Worm (Caenorhabditis elegans) whole organism, L1 larva: ENCODE data around the gene Y43F8B.7.

Experiments
- C16A3.4 ChIP-seq: fragments of 150-350 bp; optimal IDR thresholded peaks from 2 replicates; lab custom pipeline; 2014; ENCODE audit warnings: missing biosample characterization, missing genetic modification characterization
- aha-1 ChIP-seq: fragments of 150-350 bp; optimal IDR thresholded peaks from 2 replicates; lab custom pipeline; 2014; ENCODE audit warnings: missing biosample characterization, missing genetic modification characterization
- ceh-8 ChIP-seq: fragments of 200-800 bp; sonication (Bioruptor generic); optimal IDR thresholded peaks from 2 replicates; lab custom pipeline; 2018; ENCODE audit warnings: mild to moderate bottlenecking, missing genetic modification characterization, moderate library complexity, missing compliant biosample characterization
- dpl-1 ChIP-seq, 3 experiments: fragments of 150-350 bp in 2 of 3; sonication (generic microtip) in 1 of 3; optimal IDR thresholded peaks; 2 replicates each; lab custom pipeline; 2014 to 2017; ENCODE audit warnings: missing biosample characterization in 3 of 3, missing genetic modification characterization in 3 of 3, missing genetic modification reagents in 3 of 3
- dsc-1 ChIP-seq: sonication (generic microtip); optimal IDR thresholded peaks from 2 replicates; lab custom pipeline; 2016; ENCODE audit warnings: mild to moderate bottlenecking, missing genetic modification characterization, missing compliant biosample characterization
- efl-1 ChIP-seq, 4 experiments: fragments of 150-350 bp; optimal IDR thresholded peaks in 3 of 4; peaks in 1 of 4; 1 replicate in 1 of 4; 2 replicates in 3 of 4; lab custom pipeline; 2014; ENCODE audit warnings: missing biosample characterization in 2 of 4, missing genetic modification characterization in 2 of 4, missing genetic modification reagents in 2 of 4
- egl-13 ChIP-seq: sonication (generic microtip); optimal IDR thresholded peaks from 2 replicates; lab custom pipeline; 2016; ENCODE audit warnings: missing genotype, missing genetic modification reagents, missing genetic modification characterization, missing compliant biosample characterization
- egl-27 ChIP-seq, 2 experiments: fragments of 150-350 bp in 1 of 2; sonication (generic microtip); optimal IDR thresholded peaks; 3 replicates each; lab custom pipeline; 2017 to 2018; ENCODE audit warnings: missing biosample characterization in 2 of 2, missing genetic modification characterization in 2 of 2, missing genetic modification reagents in 2 of 2
- fkh-10 ChIP-seq: sonication (generic microtip); optimal IDR thresholded peaks from 2 replicates; lab custom pipeline; 2017; ENCODE audit warnings: missing biosample characterization, missing genetic modification reagents, missing genetic modification characterization
- fkh-8 ChIP-seq: sonication (generic microtip); optimal IDR thresholded peaks from 2 replicates; lab custom pipeline; 2016; ENCODE audit warnings: mild to moderate bottlenecking, missing genetic modification characterization, missing compliant biosample characterization
- fos-1 ChIP-seq: fragments of 150-350 bp; optimal IDR thresholded peaks from 2 replicates; lab custom pipeline; 2014; ENCODE audit warnings: missing biosample characterization, missing genetic modification characterization
- grh-1 ChIP-seq: fragments of 200-800 bp; sonication (Bioruptor generic); IDR thresholded peaks from 2 replicates; pipeline ENCODE4 v1.3.6; 2022; ENCODE audit warnings: missing genetic modification reagents, missing genetic modification characterization, missing compliant biosample characterization
- hlh-4 ChIP-seq: sonication (generic microtip); optimal IDR thresholded peaks from 2 replicates; lab custom pipeline; 2016; ENCODE audit warnings: mild to moderate bottlenecking, missing genetic modification characterization, missing compliant biosample characterization
- hpl-2 ChIP-seq: fragments of 150-350 bp; optimal IDR thresholded peaks from 2 replicates; lab custom pipeline; 2014; ENCODE audit warnings: missing biosample characterization, missing genetic modification reagents, missing genetic modification characterization
- lsy-2 ChIP-seq, 2 experiments: fragments of 150-350 bp; optimal IDR thresholded peaks; 2 replicates each; lab custom pipeline; 2014; ENCODE audit warnings: missing biosample characterization in 2 of 2, missing genetic modification characterization in 2 of 2
- mab-9 ChIP-seq: fragments of 200-800 bp; sonication (Bioruptor generic); IDR thresholded peaks from 2 replicates; pipeline ENCODE4 v1.3.6; 2022; ENCODE audit warnings: missing genetic modification reagents, missing genetic modification characterization, missing compliant biosample characterization
- mef-2 ChIP-seq: fragments of 150-350 bp; optimal IDR thresholded peaks from 2 replicates; lab custom pipeline; 2014; ENCODE audit warnings: missing biosample characterization, missing genetic modification characterization
- nhr-12 ChIP-seq: sonication (generic microtip); optimal IDR thresholded peaks from 2 replicates; lab custom pipeline; 2017; ENCODE audit warnings: missing biosample characterization, missing genetic modification characterization
- nhr-76 ChIP-seq: sonication (generic microtip); optimal IDR thresholded peaks from 2 replicates; lab custom pipeline; 2017; ENCODE audit warnings: missing biosample characterization, missing genetic modification characterization
- nhr-85 ChIP-seq: sonication (generic microtip); peaks from one replicate; lab custom pipeline; 2016; ENCODE audit warnings: missing genetic modification characterization, inconsistent platforms, missing compliant biosample characterization
- pag-3 ChIP-seq: sonication (generic microtip); optimal IDR thresholded peaks from 2 replicates; lab custom pipeline; 2017; ENCODE audit warnings: missing genetic modification characterization, mild to moderate bottlenecking, missing compliant biosample characterization, antibody characterized with exemption, borderline replicate concordance; ENCODE audit not compliant: insufficient read depth
- pax-3 ChIP-seq: fragments of 200-800 bp; sonication (Bioruptor generic); optimal IDR thresholded peaks from 2 replicates; lab custom pipeline; 2018; ENCODE audit warnings: mild to moderate bottlenecking, missing genetic modification characterization, moderate library complexity, missing compliant biosample characterization
- pqm-1 ChIP-seq: sonication (generic microtip); optimal IDR thresholded peaks from 3 replicates; lab custom pipeline; 2017; ENCODE audit warnings: missing biosample characterization, missing genetic modification characterization
- sptf-1 ChIP-seq: fragments of 150-350 bp; optimal IDR thresholded peaks from 2 replicates; lab custom pipeline; 2014; ENCODE audit warnings: missing biosample characterization, missing genetic modification characterization
- sup-37 ChIP-seq: fragments of 200-800 bp; sonication (Bioruptor generic); optimal IDR thresholded peaks from 2 replicates; lab custom pipeline; 2018; ENCODE audit warnings: mild to moderate bottlenecking, missing genetic modification characterization, missing compliant biosample characterization
- swsn-7 ChIP-seq: sonication (generic microtip); optimal IDR thresholded peaks from 2 replicates; lab custom pipeline; 2016; ENCODE audit warnings: missing genetic modification characterization, missing compliant biosample characterization
- unc-30 ChIP-seq: sonication (generic microtip); optimal IDR thresholded peaks from 2 replicates; lab custom pipeline; 2017; ENCODE audit warnings: missing biosample characterization, missing genetic modification characterization
- unc-62 ChIP-seq: fragments of 150-350 bp; optimal IDR thresholded peaks from 2 replicates; lab custom pipeline; 2014; ENCODE audit warnings: missing biosample characterization, missing genetic modification reagents, missing genetic modification characterization

Y43F8B.7 gene

ce11 chrV:19468083-19468482 is 22.5 kb upstream of the Y43F8B.7 start, which contains the start of gene Y43F8B.12:
Y43F8B.12 (plus strand) TSS chrV:19468383.
- TF ChIP-seq pqm-1 (tag; lab: Kevin White, UChicago) (no peak), sptf-1 (no peak), fkh-10 (GFP tag; lab: Kevin White, UChicago) (no peak), hpl-2 (GFP tag; lab: Kevin White, UChicago) (no peak), aha-1 (no peak), hlh-4 (tag; lab: Kevin White, UChicago) (no peak), lsy-2 (tag; optimal IDR thresholded peaks at IDR 0.05; lab: Kevin White, UChicago) (no peak), egl-27 (tag; optimal IDR thresholded peaks at IDR 0.05; lab: Kevin White, UChicago) (no peak)

- TF ChIP-seq nhr-85 (peak; percentile 38), pqm-1 (tag; lab: Kevin White, UChicago) (no peak), grh-1 (no peak), aha-1 (no peak), fos-1 (tag; lab: Kevin White, UChicago) (no peak), dsc-1 (tag; lab: Kevin White, UChicago) (peak; percentile 48), fkh-8 (tag; lab: Kevin White, UChicago) (no peak)
Measured at ce11 chrV:19470385-19470784, 20.2 kb upstream of the Y43F8B.7 start, which contains the start of gene Y43F8B.11. Y43F8B.11 (plus strand) TSS chrV:19470685.

- no peak for TF ChIP-seq ceh-8 (GFP tag; lab: Kevin White, UChicago)
- TF ChIP-seq egl-13 (tag; lab: Kevin White, UChicago) = no peak
- TF ChIP-seq pax-3 = no peak
- no peak for TF ChIP-seq efl-1 (optimal IDR thresholded peaks at IDR 0.05; lab: Kevin White, UChicago)
- TF ChIP-seq efl-1 (GFP tag; optimal IDR thresholded peaks at IDR 0.05 in 1 of 2; lab: Kevin White, UChicago) = peak in 1 of 2 experiments; percentile 44
Measured at ce11 chrV:19473842-19474514, 16.6 kb upstream of the Y43F8B.7 start, which contains the start of gene Y43F8B.10. Y43F8B.10 (plus strand) TSS chrV:19474464.

ce11 chrV:19477302-19477701 is 13.3 kb upstream of the Y43F8B.7 start:
- TF ChIP-seq efl-1 (optimal IDR thresholded peaks at IDR 0.05; lab: Kevin White, UChicago) = peak; percentile 25 to 39
- peak; percentile 51 to 85 for TF ChIP-seq efl-1 (GFP tag; optimal IDR thresholded peaks at IDR 0.05 in 1 of 2; lab: Kevin White, UChicago)
- no peak for TF ChIP-seq pag-3
- TF ChIP-seq sup-37 (GFP tag; lab: Kevin White, UChicago) = no peak
- TF ChIP-seq grh-1 = no peak
- TF ChIP-seq dpl-1 (GFP tag; optimal IDR thresholded peaks at IDR 0.05; lab: Kevin White, UChicago) = peak in 2 of 3 experiments; percentile 5 to 24
- TF ChIP-seq swsn-7 (tag; lab: Kevin White, UChicago) = no peak
- no peak for TF ChIP-seq C16A3.4 (tag; lab: Kevin White, UChicago)
- TF ChIP-seq mab-9 = no peak

- TF ChIP-seq nhr-85 (peak; percentile 54), ceh-8 (GFP tag; lab: Kevin White, UChicago) (no peak)
Measured at ce11 chrV:19477852-19478251, 12.7 kb upstream of the Y43F8B.7 start, which contains the start of gene Y43F8B.9. Y43F8B.9 (plus strand) TSS chrV:19478152.

- TF ChIP-seq nhr-76 (tag; lab: Kevin White, UChicago) = no peak
- TF ChIP-seq unc-30 (tag; lab: Kevin White, UChicago) = no peak
- no peak for TF ChIP-seq mef-2 (tag; lab: Kevin White, UChicago)
- no peak for TF ChIP-seq nhr-12 (tag; lab: Kevin White, UChicago)
- no peak for TF ChIP-seq swsn-7 (tag; lab: Kevin White, UChicago)
- TF ChIP-seq unc-62 = no peak
- TF ChIP-seq, all 84 proteins: peak for 0
Measured at ce11 chrV:19482535-19482934, 8.0 kb upstream of the Y43F8B.7 start, which contains the start of gene Y43F8B.22. Y43F8B.22 (plus strand) TSS chrV:19482835.
